Fruit fly (Drosophila melanogaster) whole organism, wandering third instar larva: Measurements from ENCODE around the gene Spn28Da.

Source experiments
- Abd-B ChIP-seq: fragments of >200 bp; optimal IDR thresholded peaks from 2 replicates; lab custom pipeline; 2017; ENCODE audit warnings: missing biosample characterization, missing genetic modification characterization
- lola ChIP-seq: fragments of >200 bp; optimal IDR thresholded peaks from 2 replicates; lab custom pipeline; 2017; ENCODE audit warnings: missing biosample characterization, missing genetic modification characterization
- pan ChIP-seq: fragments of >200 bp; optimal IDR thresholded peaks from 2 replicates; lab custom pipeline; 2017
- usp ChIP-seq: fragments of >200 bp; optimal IDR thresholded peaks from 2 replicates; lab custom pipeline; 2017; ENCODE audit warnings: missing biosample characterization, missing genetic modification characterization

dm6 chr2L:7871332-7871731, 17.6 kb downstream of the Spn28Da start, which contains the start of gene Proc:
- TF ChIP-seq lola (GFP tag; lab: Kevin White, UChicago) (no peak), usp (GFP tag; lab: Kevin White, UChicago) (no peak), Abd-B (GFP tag; lab: Kevin White, UChicago) (no peak), pan (lab: Kevin White, UChicago) (no peak)
